Fruit fly (Drosophila melanogaster): Measurements from ENCODE around the gene CG42371.

dm6 chr2L:2173191-2173590, 43.9 kb downstream of the CG42371 start:
- TF ChIP-seq CG17328 (GFP tag; IDR thresholded peaks at IDR 0.05), result no peak
- no peak for TF ChIP-seq Atf3 (GFP tag; optimal IDR thresholded peaks at IDR 0.05)
- TF ChIP-seq CG15269 (tag; optimal IDR thresholded peaks at IDR 0.05), result no peak
- TF ChIP-seq dmrt11E (tag; optimal IDR thresholded peaks at IDR 0.05), result no peak
- TF ChIP-seq CG2202 (tag; optimal IDR thresholded peaks at IDR 0.05), result no peak
- TF ChIP-seq CG2678 (tag; optimal IDR thresholded peaks at IDR 0.05), result no peak
- no peak for TF ChIP-seq CG17385 (GFP tag; optimal IDR thresholded peaks at IDR 0.05)
- TF ChIP-seq bbx (GFP tag; IDR thresholded peaks at IDR 0.05; ENCODE audit: partially characterized antibody), result no peak

Data from whole organism, embryonic.